Fruit fly (Drosophila melanogaster): Measurements from ENCODE around the gene CG14075.
A peak's percentile ranks its signal among the peaks of the same experiment; 100 is the strongest.

The CG14075 gene

dm6 chr3L:18996774-18997589, 12.2 kb downstream of the CG14075 start (continued):
- TF ChIP-seq CG13287 (GFP tag; IDR thresholded peaks at IDR 0.05; ENCODE audit: partially characterized antibody) = no peak; the same call in 1 of the 2 replicates
- no peak for TF ChIP-seq danr (GFP tag; IDR thresholded peaks at IDR 0.05)
- TF ChIP-seq HLH54F (GFP tag; optimal IDR thresholded peaks at IDR 0.05) = no peak
- TF ChIP-seq wek (GFP tag; optimal IDR thresholded peaks at IDR 0.05) = no peak
- no peak for TF ChIP-seq Oaz (GFP tag; IDR thresholded peaks at IDR 0.05)
- TF ChIP-seq CG2712 (tag; optimal IDR thresholded peaks at IDR 0.05) = no peak
- no peak for TF ChIP-seq CG10565 (GFP tag; optimal IDR thresholded peaks at IDR 0.05)
- no peak for TF ChIP-seq sna (GFP tag; IDR thresholded peaks at IDR 0.05; ENCODE audit: partially characterized antibody)
- TF ChIP-seq ATbp (GFP tag; optimal IDR thresholded peaks at IDR 0.05) = peak; percentile 1
- no peak for TF ChIP-seq ham (GFP tag; IDR thresholded peaks at IDR 0.05)
- no peak for TF ChIP-seq Gsc (GFP tag; IDR thresholded peaks at IDR 0.05)
- no peak for TF ChIP-seq CG16863 (GFP tag; optimal IDR thresholded peaks at IDR 0.05)
- TF ChIP-seq Awh (GFP tag; IDR thresholded peaks at IDR 0.05) = no peak
- no peak for TF ChIP-seq Hmx (GFP tag; optimal IDR thresholded peaks at IDR 0.05)
- no peak for TF ChIP-seq lola (GFP tag; optimal IDR thresholded peaks at IDR 0.05)
- TF ChIP-seq Atf-2 (GFP tag; optimal IDR thresholded peaks at IDR 0.05) = no peak
- TF ChIP-seq Myb (GFP tag; optimal IDR thresholded peaks at IDR 0.05) = no peak
- no peak for TF ChIP-seq kni (GFP tag; optimal IDR thresholded peaks at IDR 0.05)
- no peak for TF ChIP-seq pb (GFP tag; optimal IDR thresholded peaks at IDR 0.05)
- no peak for TF ChIP-seq CG8478 (optimal IDR thresholded peaks at IDR 0.05)
- TF ChIP-seq CG3065 (GFP tag; optimal IDR thresholded peaks at IDR 0.05) = no peak
- no peak for TF ChIP-seq prd (optimal IDR thresholded peaks at IDR 0.05)
- no peak for TF ChIP-seq prd (GFP tag; IDR thresholded peaks at IDR 0.05)
- no peak for TF ChIP-seq CG31365 (tag; optimal IDR thresholded peaks at IDR 0.05)
- TF ChIP-seq ash1 (GFP tag; optimal IDR thresholded peaks at IDR 0.05) = no peak
- TF ChIP-seq CG5180 (GFP tag; optimal IDR thresholded peaks at IDR 0.05) = peak; percentile 62
- TF ChIP-seq lilli (GFP tag; optimal IDR thresholded peaks at IDR 0.05) = peak; percentile 17
- TF ChIP-seq sens (GFP tag) = peak; percentile 43
- TF ChIP-seq C15 (GFP tag; IDR thresholded peaks at IDR 0.05) = no peak
- TF ChIP-seq trh (GFP tag; optimal IDR thresholded peaks at IDR 0.05) = no peak
- no peak for TF ChIP-seq CG9817 (tag; optimal IDR thresholded peaks at IDR 0.05)
- no peak for TF ChIP-seq dimm (GFP tag; IDR thresholded peaks at IDR 0.05)
- no peak for TF ChIP-seq CG14860 (GFP tag; IDR thresholded peaks at IDR 0.05; ENCODE audit: partially characterized antibody)
- no peak for TF ChIP-seq CG16813 (GFP tag; IDR thresholded peaks at IDR 0.05; ENCODE audit: partially characterized antibody)
- TF ChIP-seq Usf (GFP tag; optimal IDR thresholded peaks at IDR 0.05) = no peak
- no peak for TF ChIP-seq slbo (GFP tag; IDR thresholded peaks at IDR 0.05)
- no peak for TF ChIP-seq hth (optimal IDR thresholded peaks at IDR 0.05)
- peak in 1 of 2 experiments; percentile 68 for TF ChIP-seq Hr78 (GFP tag; optimal IDR thresholded peaks at IDR 0.05)
- no peak for TF ChIP-seq CG4424 (GFP tag; optimal IDR thresholded peaks at IDR 0.05)
- TF ChIP-seq CG11560 (tag; IDR thresholded peaks at IDR 0.05) = no peak
- TF ChIP-seq CG10147 (GFP tag; optimal IDR thresholded peaks at IDR 0.05) = no peak
- TF ChIP-seq CG14050 (GFP tag; IDR thresholded peaks at IDR 0.05) = no peak
- TF ChIP-seq ewg (GFP tag; optimal IDR thresholded peaks at IDR 0.05) = no peak
- no peak for TF ChIP-seq CkIIα-i1 (GFP tag; IDR thresholded peaks at IDR 0.05)
- TF ChIP-seq CG17802 (tag; optimal IDR thresholded peaks at IDR 0.05) = no peak
- peak; percentile 5; the same call in 1 of the 2 replicates for TF ChIP-seq Drgx (GFP tag; IDR thresholded peaks at IDR 0.05)
- no peak for TF ChIP-seq NC2β (GFP tag; optimal IDR thresholded peaks at IDR 0.05)
- TF ChIP-seq al (GFP tag; IDR thresholded peaks at IDR 0.05) = no peak
- TF ChIP-seq Xrp1 (GFP tag; IDR thresholded peaks at IDR 0.05) = no peak
- TF ChIP-seq Neu2 (GFP tag; optimal IDR thresholded peaks at IDR 0.05; ENCODE audit: borderline replicate concordance) = no peak
- TF ChIP-seq CG8924 (tag; optimal IDR thresholded peaks at IDR 0.05) = peak; percentile 49
